Worm (Caenorhabditis elegans) whole organism, L3 larva: ENCODE data around the gene syd-9.

Experiments
- ZK546.5 ChIP-seq: sonication (generic microtip); optimal IDR thresholded peaks from 2 replicates; lab custom pipeline; 2017; ENCODE audit warnings: missing biosample characterization, missing genetic modification characterization
- aly-2 ChIP-seq: fragments of 150-350 bp; optimal IDR thresholded peaks from 2 replicates; lab custom pipeline; 2014; ENCODE audit warnings: missing biosample characterization, missing genetic modification characterization
- ama-1 ChIP-seq: fragments of 150-350 bp; optimal IDR thresholded peaks from 2 replicates; lab custom pipeline; 2018
- ceh-16 ChIP-seq: sonication (generic microtip); optimal IDR thresholded peaks from 2 replicates; lab custom pipeline; 2017; ENCODE audit warnings: missing biosample characterization, missing genetic modification characterization
- ceh-82 ChIP-seq: fragments of 150-350 bp; optimal IDR thresholded peaks from 2 replicates; lab custom pipeline; 2014; ENCODE audit warnings: missing biosample characterization, missing genetic modification characterization
- daf-12 ChIP-seq: fragments of 150-350 bp; optimal IDR thresholded peaks from 2 replicates; lab custom pipeline; 2014; ENCODE audit warnings: missing biosample characterization, missing genetic modification reagents, missing genetic modification characterization
- egl-27 ChIP-seq: sonication (generic microtip); optimal IDR thresholded peaks from 4 replicates; lab custom pipeline; 2017; ENCODE audit warnings: missing biosample characterization, missing genetic modification reagents, missing genetic modification characterization
- elt-1 ChIP-seq: fragments of 150-350 bp; optimal IDR thresholded peaks from 2 replicates; lab custom pipeline; 2014; ENCODE audit warnings: missing biosample characterization, missing genetic modification characterization
- elt-2 ChIP-seq: sonication (generic microtip); optimal IDR thresholded peaks from 2 replicates; lab custom pipeline; 2016; ENCODE audit warnings: missing genetic modification reagents, mild to moderate bottlenecking, missing genetic modification characterization, missing compliant biosample characterization
- fkh-10 ChIP-seq: sonication (generic microtip); optimal IDR thresholded peaks from 2 replicates; lab custom pipeline; 2017; ENCODE audit warnings: missing biosample characterization, missing genetic modification reagents, missing genetic modification characterization
- fkh-2 ChIP-seq: fragments of 150-350 bp; optimal IDR thresholded peaks from 2 replicates; lab custom pipeline; 2014; ENCODE audit warnings: missing biosample characterization, missing genetic modification reagents, missing genetic modification characterization
- hmg-11 ChIP-seq: sonication (generic microtip); optimal IDR thresholded peaks from 2 replicates; lab custom pipeline; 2016; ENCODE audit warnings: missing genetic modification characterization, missing compliant biosample characterization
- jun-1 ChIP-seq: fragments of 150-350 bp; optimal IDR thresholded peaks from 2 replicates; lab custom pipeline; 2014; ENCODE audit warnings: missing biosample characterization, missing genetic modification reagents, missing genetic modification characterization
- lin-39 ChIP-seq: fragments of 150-350 bp; optimal IDR thresholded peaks from 2 replicates; lab custom pipeline; 2018; ENCODE audit warnings: missing biosample characterization, missing genetic modification reagents, missing genetic modification characterization
- lsy-12 ChIP-seq: sonication (generic microtip); optimal IDR thresholded peaks from 2 replicates; lab custom pipeline; 2016; ENCODE audit warnings: mild to moderate bottlenecking, missing genetic modification characterization, missing compliant biosample characterization
- mdl-1 ChIP-seq: fragments of 150-350 bp; optimal IDR thresholded peaks from 2 replicates; lab custom pipeline; 2014; ENCODE audit warnings: missing biosample characterization, missing genetic modification characterization
- nfya-1 ChIP-seq: sonication (generic microtip); optimal IDR thresholded peaks from 2 replicates; lab custom pipeline; 2017; ENCODE audit warnings: missing genetic modification characterization, mild to moderate bottlenecking, missing compliant biosample characterization, antibody characterized with exemption, moderate library complexity; ENCODE audit not compliant: insufficient read depth
- nhr-11 ChIP-seq: fragments of 150-350 bp; optimal IDR thresholded peaks from 2 replicates; lab custom pipeline; 2014; ENCODE audit warnings: missing biosample characterization, missing genetic modification characterization
- nhr-12 ChIP-seq: fragments of 150-350 bp; optimal IDR thresholded peaks from 2 replicates; lab custom pipeline; 2014; ENCODE audit warnings: missing biosample characterization, missing genetic modification characterization
- nhr-23 ChIP-seq: fragments of 150-350 bp; optimal IDR thresholded peaks from 2 replicates; lab custom pipeline; 2014; ENCODE audit warnings: missing biosample characterization, missing genetic modification reagents, missing genetic modification characterization
- nhr-25 ChIP-seq: sonication (generic microtip); optimal IDR thresholded peaks from 2 replicates; lab custom pipeline; 2017; ENCODE audit warnings: missing biosample characterization, missing genetic modification characterization
- nhr-28 ChIP-seq: fragments of 150-350 bp; optimal IDR thresholded peaks from 2 replicates; lab custom pipeline; 2014; ENCODE audit warnings: missing biosample characterization, missing genetic modification characterization
- nhr-43 ChIP-seq: sonication (generic microtip); optimal IDR thresholded peaks from 2 replicates; lab custom pipeline; 2016; ENCODE audit warnings: mild to moderate bottlenecking, missing genetic modification characterization, missing compliant biosample characterization; ENCODE audit not compliant: poor library complexity, severe bottlenecking
- nhr-76 ChIP-seq: fragments of 150-350 bp; sonication (generic microtip); optimal IDR thresholded peaks from 5 replicates; lab custom pipeline; 2014; ENCODE audit warnings: missing biosample characterization, missing genetic modification characterization
- pha-4 ChIP-seq: fragments of 150-350 bp; optimal IDR thresholded peaks from 2 replicates; lab custom pipeline; 2014; ENCODE audit warnings: missing biosample characterization, missing genetic modification reagents, missing genetic modification characterization
- pqm-1 ChIP-seq: fragments of 150-350 bp; optimal IDR thresholded peaks from 2 replicates; lab custom pipeline; 2017; ENCODE audit warnings: missing biosample characterization, missing genetic modification characterization, inconsistent platforms
- sea-2 ChIP-seq: fragments of 150-350 bp; sonication (generic microtip); optimal IDR thresholded peaks from 4 replicates; lab custom pipeline; 2014; ENCODE audit warnings: missing biosample characterization, missing genetic modification reagents, missing genetic modification characterization
- skn-1 ChIP-seq: fragments of 150-350 bp; optimal IDR thresholded peaks from 2 replicates; lab custom pipeline; 2014; ENCODE audit warnings: missing biosample characterization, missing genetic modification characterization
- snpc-4 ChIP-seq: fragments of 150-350 bp; optimal IDR thresholded peaks from 2 replicates; lab custom pipeline; 2014; ENCODE audit warnings: missing biosample characterization, missing genetic modification characterization
- tbx-2 ChIP-seq: sonication (generic microtip); optimal IDR thresholded peaks from 2 replicates; lab custom pipeline; 2016; ENCODE audit warnings: mild to moderate bottlenecking, missing genetic modification characterization, missing compliant biosample characterization
- unc-62 ChIP-seq: fragments of 150-350 bp; sonication (generic microtip); optimal IDR thresholded peaks from 4 replicates; lab custom pipeline; 2014; ENCODE audit warnings: missing biosample characterization, missing genetic modification reagents, missing genetic modification characterization
- zag-1 ChIP-seq: fragments of 150-350 bp; optimal IDR thresholded peaks from 2 replicates; lab custom pipeline; 2014; ENCODE audit warnings: missing biosample characterization, missing genetic modification characterization
- ztf-11 ChIP-seq: fragments of 150-350 bp; optimal IDR thresholded peaks from 2 replicates; lab custom pipeline; 2014; ENCODE audit warnings: missing biosample characterization, missing genetic modification characterization

The syd-9 gene

DNA sequence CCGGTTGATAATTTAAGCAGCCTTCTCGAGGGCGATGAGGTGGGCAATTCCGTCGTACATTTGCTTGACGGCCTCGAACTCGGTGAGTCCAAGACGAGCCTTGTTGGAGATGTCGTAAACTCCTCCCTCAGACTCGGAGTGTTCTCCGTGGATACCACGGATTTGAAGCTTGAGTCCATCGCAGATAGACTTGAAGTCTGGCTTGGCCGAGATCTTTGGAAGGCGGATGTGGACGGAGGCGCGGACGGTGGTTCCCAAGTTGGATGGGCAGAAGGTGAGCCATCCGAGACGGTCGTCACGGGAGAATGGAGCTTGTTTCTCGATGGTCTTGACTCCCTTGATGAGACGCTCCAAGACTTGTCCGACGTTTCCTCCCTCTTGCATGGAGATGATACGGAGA lies 13.0 kb downstream of the syd-9 start:
- TF ChIP-seq egl-27 (tag; lab: Kevin White, UChicago), result no peak
- no peak for TF ChIP-seq daf-12
- TF ChIP-seq pqm-1 (tag; lab: Kevin White, UChicago), result no peak
- TF ChIP-seq nhr-11 (tag; lab: Kevin White, UChicago), result no peak
- no peak for TF ChIP-seq ceh-82 (tag; lab: Kevin White, UChicago)
- TF ChIP-seq nhr-76 (tag; lab: Kevin White, UChicago), result no peak
- TF ChIP-seq nhr-23, result no peak
- no peak for TF ChIP-seq pha-4
- TF ChIP-seq nhr-25 (tag; lab: Kevin White, UChicago), result no peak
- no peak for TF ChIP-seq nhr-43 (tag; lab: Kevin White, UChicago)
- TF ChIP-seq skn-1, result no peak
- TF ChIP-seq fkh-2, result no peak

DNA sequence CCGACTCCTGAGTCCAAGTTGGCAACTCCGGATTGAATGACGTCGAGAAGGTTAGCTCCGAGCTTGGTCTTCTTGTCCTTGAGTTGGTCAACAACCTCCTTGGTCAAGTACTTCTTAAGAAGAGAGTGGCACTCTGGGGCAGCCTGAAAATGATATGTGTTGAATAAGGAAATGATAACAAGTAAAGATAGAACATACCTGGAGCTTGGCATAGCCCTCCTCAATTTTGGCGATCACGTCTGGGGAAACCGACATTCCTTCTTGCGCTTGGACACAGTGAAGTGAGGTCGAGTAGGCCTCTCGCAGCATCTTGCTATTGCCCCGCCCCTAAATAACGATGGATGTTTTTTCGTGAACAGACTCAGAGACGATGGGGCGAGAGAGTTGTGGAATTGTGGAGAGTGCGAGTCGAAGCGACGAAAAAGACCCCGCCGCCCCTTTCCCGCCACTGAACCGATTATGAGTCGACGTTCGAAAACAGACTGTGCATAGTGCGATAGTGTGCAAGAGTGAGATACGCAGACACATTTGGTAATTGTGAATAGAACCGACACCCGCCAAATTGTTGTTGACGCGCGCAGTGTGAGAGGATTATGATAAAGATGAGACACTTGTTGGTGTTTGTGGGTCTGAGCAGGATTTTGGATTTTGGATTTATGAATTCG lies 14.4 kb downstream of the syd-9 start:
- TF ChIP-seq jun-1 (tag; lab: Kevin White, UChicago), result peak; percentile 16
- TF ChIP-seq nhr-23, result peak; percentile 27
- TF ChIP-seq hmg-11 (tag; lab: Kevin White, UChicago), result peak; percentile 34
- no peak for TF ChIP-seq nhr-12 (tag; lab: Kevin White, UChicago)
- peak; percentile 31 for TF ChIP-seq pqm-1 (tag; lab: Kevin White, UChicago)
- peak; percentile 90 for TF ChIP-seq ama-1 (lab: Kevin White, UChicago)
- no peak for TF ChIP-seq ceh-16
- TF ChIP-seq nhr-43 (tag; lab: Kevin White, UChicago), result peak; percentile 13
- peak; percentile 48 for TF ChIP-seq pha-4
- TF ChIP-seq lin-39 (tag; lab: Kevin White, UChicago), result peak; percentile 66
- no peak for TF ChIP-seq skn-1
- TF ChIP-seq nfya-1 (tag; lab: Kevin White, UChicago), result peak; percentile 63
- TF ChIP-seq snpc-4 (tag; lab: Kevin White, UChicago), result peak; percentile 17
- TF ChIP-seq elt-2 (tag; lab: Kevin White, UChicago), result peak; percentile 60
- TF ChIP-seq, all 47 proteins: peak for 11

DNA sequence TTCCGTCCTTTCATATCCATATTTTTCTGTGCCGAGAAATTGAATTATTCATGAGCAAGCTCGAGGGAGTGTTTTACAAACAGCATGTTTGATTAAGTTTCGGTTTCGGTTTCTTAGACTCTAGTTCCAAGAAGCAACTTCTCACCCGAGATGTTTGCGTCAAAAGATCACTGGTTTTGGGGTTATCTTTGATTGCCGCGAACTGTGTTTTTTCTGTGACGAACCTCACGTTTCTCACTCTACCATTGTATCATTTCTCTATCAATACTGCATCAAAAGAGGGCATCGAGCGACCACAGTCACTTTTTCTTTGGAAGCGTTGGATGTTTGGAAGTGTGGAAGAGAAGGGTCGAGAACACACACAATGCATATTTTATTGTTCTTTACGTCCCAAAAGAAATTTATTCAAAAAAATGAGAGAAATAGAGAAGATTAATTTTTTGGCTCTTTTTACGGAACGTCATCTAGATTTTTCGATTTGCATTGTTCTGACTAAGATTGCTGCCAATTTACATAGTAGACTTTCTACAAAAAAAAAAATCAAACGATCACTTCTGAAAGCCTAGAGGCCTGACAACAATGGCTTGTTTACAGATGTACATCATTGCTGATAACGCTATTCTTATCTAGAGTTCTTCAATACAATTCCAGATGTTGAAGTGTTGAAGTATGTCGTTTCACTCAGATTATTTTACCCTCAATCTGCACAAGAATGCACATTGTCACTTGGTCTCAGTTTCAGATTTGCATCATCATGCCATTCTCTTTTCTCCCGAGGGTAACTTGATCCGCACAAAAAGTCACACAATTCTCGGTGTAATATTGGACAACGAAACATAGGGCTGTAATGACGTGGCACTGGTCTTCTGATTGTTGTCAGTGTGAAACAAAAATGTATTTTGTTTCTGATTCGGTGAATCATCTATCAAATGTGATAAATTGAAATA lies 15.5 kb downstream of the syd-9 start:
- peak; percentile 73 for TF ChIP-seq elt-2 (tag; lab: Kevin White, UChicago)
- no peak for TF ChIP-seq unc-62 (GFP tag; lab: Kevin White, UChicago)
- TF ChIP-seq lsy-12 (tag; lab: Kevin White, UChicago), result no peak
- TF ChIP-seq ceh-82 (tag; lab: Kevin White, UChicago), result no peak
- no peak for TF ChIP-seq fkh-2
- no peak for TF ChIP-seq nhr-12 (tag; lab: Kevin White, UChicago)
- TF ChIP-seq ceh-16, result no peak

DNA sequence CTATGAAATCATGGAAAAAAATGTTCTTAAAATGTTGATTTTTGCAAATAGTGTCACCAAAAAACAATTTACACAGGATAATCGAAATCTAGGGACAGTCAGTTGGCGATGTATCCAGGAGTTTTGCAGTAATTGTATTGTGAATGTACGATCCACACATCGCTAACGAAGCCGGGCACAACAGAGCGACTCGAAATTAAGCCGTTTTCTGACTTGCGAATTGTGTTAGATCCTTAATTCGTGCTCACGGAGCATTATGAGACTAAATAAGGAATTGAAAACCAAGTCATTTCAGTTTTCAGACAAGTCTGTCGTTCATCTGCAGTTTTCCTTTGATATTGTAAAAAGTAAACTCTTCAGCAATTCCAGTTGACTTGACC lies 16.2 kb downstream of the syd-9 start:
- TF ChIP-seq mdl-1 (no peak), aly-2 (tag; lab: Kevin White, UChicago) (no peak), nhr-25 (tag; lab: Kevin White, UChicago) (no peak), ztf-11 (tag; lab: Kevin White, UChicago) (no peak), ZK546.5 (tag; lab: Kevin White, UChicago) (no peak), lin-39 (tag; lab: Kevin White, UChicago) (no peak), hmg-11 (tag; lab: Kevin White, UChicago) (no peak), elt-1 (no peak), tbx-2 (tag; lab: Kevin White, UChicago) (no peak), zag-1 (tag; lab: Kevin White, UChicago) (no peak), nhr-28 (no peak), ceh-16 (no peak), fkh-10 (GFP tag; lab: Kevin White, UChicago) (no peak), sea-2 (no peak)
